Worm (Caenorhabditis elegans): ENCODE measurements around the gene btf-1.
A peak's percentile ranks its signal among the peaks of the same experiment; 100 is the strongest.

btf-1 gene

ce11 chrII:13190412-13190811 is 9.6 kb upstream of the btf-1 start:
- TF ChIP-seq mep-1 (tag; optimal IDR thresholded peaks at IDR 0.05) (peak; percentile 2), T20F7.1 (GFP tag; optimal IDR thresholded peaks at IDR 0.05) (peak; percentile 45), nhr-42 (GFP tag; IDR thresholded peaks at IDR 0.05) (no peak), zip-11 (GFP tag; IDR thresholded peaks at IDR 0.05) (no peak), pha-4 (GFP tag; IDR thresholded peaks at IDR 0.05) (no peak), pha-4 (tag; optimal IDR thresholded peaks at IDR 0.05) (no peak), dmd-6 (GFP tag; IDR thresholded peaks at IDR 0.05) (peak; percentile 52), ceh-62 (tag; optimal IDR thresholded peaks at IDR 0.05) (no peak), ces-1 (GFP tag; optimal IDR thresholded peaks at IDR 0.05) (no peak), lsy-2 (tag; optimal IDR thresholded peaks at IDR 0.05) (peak in 1 of 2 experiments; percentile 18), hlh-30 (tag; optimal IDR thresholded peaks at IDR 0.05; ENCODE audit: insufficient read depth) (peak; percentile 39), nhr-111 (GFP tag; optimal IDR thresholded peaks at IDR 0.05) (no peak), daf-19 (GFP tag; conservative IDR thresholded peaks at IDR 0.05) (no peak), hlh-11 (tag; optimal IDR thresholded peaks at IDR 0.05) (peak; percentile 43), daf-16 (GFP tag; optimal IDR thresholded peaks at IDR 0.05) (no peak), daf-16 (tag; optimal IDR thresholded peaks at IDR 0.05) (peak; percentile 77), nhr-28 (tag; optimal IDR thresholded peaks at IDR 0.05) (peak; percentile 84), pqm-1 (tag; optimal IDR thresholded peaks at IDR 0.05) (peak; percentile 20), dve-1 (tag; optimal IDR thresholded peaks at IDR 0.05; ENCODE audit: insufficient read depth) (peak; percentile 27), rbr-2 (tag; optimal IDR thresholded peaks at IDR 0.05) (no peak), Y75B8A.6 (GFP tag; IDR thresholded peaks at IDR 0.05) (no peak), R02D3.7 (tag; optimal IDR thresholded peaks at IDR 0.05) (no peak)

- TF ChIP-seq hlh-30 (tag; optimal IDR thresholded peaks at IDR 0.05; ENCODE audit: insufficient read depth) (peak; percentile 43), mdl-1 (tag; optimal IDR thresholded peaks at IDR 0.05) (peak in 1 of 2 experiments; percentile 35), nhr-237 (tag; optimal IDR thresholded peaks at IDR 0.05) (no peak), mxl-2 (GFP tag; conservative IDR thresholded peaks at IDR 0.05) (no peak), T26A8.4 (GFP tag; IDR thresholded peaks at IDR 0.05) (0 out of 2 replicates have a peak, but pooled peaks have one; percentile 15), hmg-1.1 (GFP tag; IDR thresholded peaks at IDR 0.05) (0 out of 2 replicates have a peak, but pooled peaks have one; percentile 34), saeg-2 (GFP tag; IDR thresholded peaks at IDR 0.05) (no peak), mxl-3 (GFP tag; optimal IDR thresholded peaks at IDR 0.05) (peak; percentile 46)
Measured at ce11 chrII:13193563-13194103, 6.3 kb upstream of the btf-1 start.

ce11 chrII:13195163-13195562 is 4.8 kb upstream of the btf-1 start, which contains the start of gene lec-1:
Gene lec-1 (plus strand): TSS chrII:13195549.
- TF ChIP-seq lim-7 (GFP tag; IDR thresholded peaks at IDR 0.05), result 0 out of 2 replicates have a peak, but pooled peaks have one; percentile 6
- TF ChIP-seq aha-1 (tag), result peak; percentile 85
- no peak for TF ChIP-seq madf-5 (GFP tag; IDR thresholded peaks at IDR 0.05)
- no peak for TF ChIP-seq F49E8.2 (tag; optimal IDR thresholded peaks at IDR 0.05; ENCODE audit: borderline replicate concordance)
- no peak for TF ChIP-seq F37D6.2 (tag; optimal IDR thresholded peaks at IDR 0.05)
- no peak for TF ChIP-seq ceh-32 (tag; optimal IDR thresholded peaks at IDR 0.05; ENCODE audit: poor library complexity)
- no peak for TF ChIP-seq daf-8 (GFP tag; IDR thresholded peaks at IDR 0.05)
- no peak for TF ChIP-seq unc-130 (GFP tag; optimal IDR thresholded peaks at IDR 0.05)
- no peak for TF ChIP-seq ceh-20 (GFP tag; IDR thresholded peaks at IDR 0.05)
- no peak for TF ChIP-seq ces-1 (GFP tag; optimal IDR thresholded peaks at IDR 0.05)
- TF ChIP-seq lin-15B (tag; optimal IDR thresholded peaks at IDR 0.05), result no peak
- TF ChIP-seq ZK546.5 (tag; optimal IDR thresholded peaks at IDR 0.05), result no peak
- TF ChIP-seq tra-1 (GFP tag; IDR thresholded peaks at IDR 0.05), result 0 out of 2 replicates have a peak, but pooled peaks have one; percentile 16
- TF ChIP-seq php-3 (GFP tag; IDR thresholded peaks at IDR 0.05), result no peak
- TF ChIP-seq F44E2.7 (GFP tag; IDR thresholded peaks at IDR 0.05), result no peak
- no peak for TF ChIP-seq nhr-48 (tag; optimal IDR thresholded peaks at IDR 0.05)
- no peak for TF ChIP-seq nhr-102 (tag; optimal IDR thresholded peaks at IDR 0.05)
- TF ChIP-seq dmd-6 (GFP tag; IDR thresholded peaks at IDR 0.05), result peak; percentile 37; the same call in 1 of the 2 replicates
- TF ChIP-seq nhr-237 (tag; optimal IDR thresholded peaks at IDR 0.05), result no peak
- TF ChIP-seq dpl-1 (GFP tag; optimal IDR thresholded peaks at IDR 0.05), result peak; percentile 27
- TF ChIP-seq fkh-10 (GFP tag; optimal IDR thresholded peaks at IDR 0.05), result no peak
- TF ChIP-seq lin-38 (GFP tag; IDR thresholded peaks at IDR 0.05), result peak; percentile 37; the same call in 1 of the 2 replicates
- TF ChIP-seq egl-27 (tag; optimal IDR thresholded peaks at IDR 0.05), result no peak
- TF ChIP-seq zag-1 (tag; optimal IDR thresholded peaks at IDR 0.05), result no peak

All from whole organism, L4 larva.